Fruit fly (Drosophila melanogaster): ENCODE measurements around the gene Mulk.

dm6 chr2L:10220501-10221386 is 49.1 kb upstream of the Mulk start, which contains the start of the genes Npc1a and Prosalpha6:
- TF ChIP-seq EcR (GFP tag; optimal IDR thresholded peaks at IDR 0.05) (no peak), psq (optimal IDR thresholded peaks at IDR 0.05) (no peak), CG8478 (optimal IDR thresholded peaks at IDR 0.05) (no peak), usp (GFP tag; optimal IDR thresholded peaks at IDR 0.05) (no peak)

Measured in whole organism.